Worm (Caenorhabditis elegans): ENCODE measurements around the gene pqbp-1.1.

pqbp-1.1 gene

ce11 chrIV:261607-262006, at the start of gene pqbp-1.1:
TSS of gene pqbp-1.1 (minus strand) at chrIV:261683.
- TF ChIP-seq nhr-129 (tag; optimal IDR thresholded peaks at IDR 0.05) = peak; percentile 11
- no peak for TF ChIP-seq Y55F3AM.14 (GFP tag; optimal IDR thresholded peaks at IDR 0.05)
- TF ChIP-seq lin-13 (GFP tag; optimal IDR thresholded peaks at IDR 0.05) = peak; percentile 66
- TF ChIP-seq crh-2 (tag; optimal IDR thresholded peaks at IDR 0.05) = peak; percentile 66
- peak; percentile 79 for TF ChIP-seq C34F6.9 (tag; optimal IDR thresholded peaks at IDR 0.05)
- peak; percentile 95 for TF ChIP-seq gmeb-1 (tag; optimal IDR thresholded peaks at IDR 0.05)
- peak; percentile 93 for TF ChIP-seq unc-55 (GFP tag; optimal IDR thresholded peaks at IDR 0.05)
- TF ChIP-seq sma-9 (GFP tag; optimal IDR thresholded peaks at IDR 0.05) = peak; percentile 37
- no peak for TF ChIP-seq sma-9 (tag; optimal IDR thresholded peaks at IDR 0.05)
- TF ChIP-seq blmp-1 (tag; optimal IDR thresholded peaks at IDR 0.05; ENCODE audit: insufficient read depth) = peak; percentile 49
- TF ChIP-seq sma-3 (GFP tag; optimal IDR thresholded peaks at IDR 0.05) = peak; percentile 57
- no peak for TF ChIP-seq mbf-1 (tag; optimal IDR thresholded peaks at IDR 0.05)
- TF ChIP-seq nhr-21 (tag; optimal IDR thresholded peaks at IDR 0.05) = peak; percentile 67
- peak; percentile 31 to 77 for TF ChIP-seq lsy-2 (tag; optimal IDR thresholded peaks at IDR 0.05)
- TF ChIP-seq mab-5 (tag; optimal IDR thresholded peaks at IDR 0.05) = peak; percentile 37
- TF ChIP-seq sem-4 (tag; optimal IDR thresholded peaks at IDR 0.05) = peak; percentile 17
- peak; percentile 69 for TF ChIP-seq nhr-25 (tag; optimal IDR thresholded peaks at IDR 0.05)
- TF ChIP-seq fos-1 (tag; optimal IDR thresholded peaks at IDR 0.05) = peak; percentile 9
- TF ChIP-seq lin-39 (tag; optimal IDR thresholded peaks at IDR 0.05) = no peak
- TF ChIP-seq ztf-1 (GFP tag; conservative IDR thresholded peaks at IDR 0.05) = no peak

- TF ChIP-seq mab-5 (tag; optimal IDR thresholded peaks at IDR 0.05) (no peak), C34F6.9 (tag; optimal IDR thresholded peaks at IDR 0.05) (no peak), zag-1 (tag; optimal IDR thresholded peaks at IDR 0.05) (no peak), unc-39 (tag; optimal IDR thresholded peaks at IDR 0.05) (no peak), skn-1 (tag; optimal IDR thresholded peaks at IDR 0.05) (no peak), nhr-25 (tag; optimal IDR thresholded peaks at IDR 0.05) (peak; percentile 81), sma-3 (GFP tag; optimal IDR thresholded peaks at IDR 0.05) (no peak), nhr-10 (tag; optimal IDR thresholded peaks at IDR 0.05) (no peak), nhr-21 (tag; optimal IDR thresholded peaks at IDR 0.05) (no peak), lsy-2 (tag; optimal IDR thresholded peaks at IDR 0.05) (peak in 1 of 2 experiments; percentile 5), fos-1 (tag; optimal IDR thresholded peaks at IDR 0.05) (no peak), crh-2 (tag; optimal IDR thresholded peaks at IDR 0.05) (peak; percentile 64), F13H6.1 (tag; optimal IDR thresholded peaks at IDR 0.05) (no peak), ztf-4 (tag; optimal IDR thresholded peaks at IDR 0.05) (peak; percentile 10), lin-11 (tag; optimal IDR thresholded peaks at IDR 0.05) (no peak), ztf-11 (tag; optimal IDR thresholded peaks at IDR 0.05) (no peak), elt-3 (tag; optimal IDR thresholded peaks at IDR 0.05) (no peak), elt-1 (tag; optimal IDR thresholded peaks at IDR 0.05) (no peak), ceh-16 (tag; optimal IDR thresholded peaks at IDR 0.05) (no peak), R02D3.7 (tag; optimal IDR thresholded peaks at IDR 0.05) (no peak), mbf-1 (tag; optimal IDR thresholded peaks at IDR 0.05) (no peak), sma-9 (GFP tag; optimal IDR thresholded peaks at IDR 0.05) (peak; percentile 85), sma-9 (tag; optimal IDR thresholded peaks at IDR 0.05) (no peak), nhr-129 (tag; optimal IDR thresholded peaks at IDR 0.05) (no peak), gmeb-1 (tag; optimal IDR thresholded peaks at IDR 0.05) (no peak), nhr-23 (tag; optimal IDR thresholded peaks at IDR 0.05) (no peak), snpc-4 (tag; optimal IDR thresholded peaks at IDR 0.05) (no peak), nhr-6 (tag; optimal IDR thresholded peaks at IDR 0.05) (peak; percentile 30), aly-2 (tag; optimal IDR thresholded peaks at IDR 0.05) (no peak), dmd-4 (tag; optimal IDR thresholded peaks at IDR 0.05) (no peak), blmp-1 (tag; optimal IDR thresholded peaks at IDR 0.05; ENCODE audit: insufficient read depth) (peak; percentile 47), peb-1 (tag; optimal IDR thresholded peaks at IDR 0.05) (no peak), lin-39 (tag; optimal IDR thresholded peaks at IDR 0.05) (no peak), Y55F3AM.14 (GFP tag; optimal IDR thresholded peaks at IDR 0.05) (no peak), nhr-11 (tag; optimal IDR thresholded peaks at IDR 0.05) (no peak)
Measured at ce11 chrIV:309526-309925, 48.0 kb upstream of the pqbp-1.1 start.

- TF ChIP-seq crh-2 (tag; optimal IDR thresholded peaks at IDR 0.05) = no peak
- TF ChIP-seq nhr-10 (tag; optimal IDR thresholded peaks at IDR 0.05) = no peak
- no peak for TF ChIP-seq dmd-4 (tag; optimal IDR thresholded peaks at IDR 0.05)
- no peak for TF ChIP-seq mdl-1 (tag; optimal IDR thresholded peaks at IDR 0.05)
- TF ChIP-seq ceh-16 (tag; optimal IDR thresholded peaks at IDR 0.05) = no peak
- TF ChIP-seq mbf-1 (tag; optimal IDR thresholded peaks at IDR 0.05) = no peak
- TF ChIP-seq alr-1 (tag; optimal IDR thresholded peaks at IDR 0.05) = no peak
- TF ChIP-seq nhr-237 (tag; optimal IDR thresholded peaks at IDR 0.05) = no peak
- TF ChIP-seq lin-13 (GFP tag; optimal IDR thresholded peaks at IDR 0.05) = no peak
- no peak for TF ChIP-seq C34F6.9 (tag; optimal IDR thresholded peaks at IDR 0.05)
Measured at ce11 chrIV:307205-307604, 45.7 kb upstream of the pqbp-1.1 start, which contains the start of gene swt-1. TSS of gene swt-1 (plus strand) at chrIV:307505.
